Fruit fly (Drosophila melanogaster): ENCODE results near the gene CG10681.
A peak's percentile ranks its signal among the peaks of the same experiment; 100 is the strongest.

Gene CG10681

DNA sequence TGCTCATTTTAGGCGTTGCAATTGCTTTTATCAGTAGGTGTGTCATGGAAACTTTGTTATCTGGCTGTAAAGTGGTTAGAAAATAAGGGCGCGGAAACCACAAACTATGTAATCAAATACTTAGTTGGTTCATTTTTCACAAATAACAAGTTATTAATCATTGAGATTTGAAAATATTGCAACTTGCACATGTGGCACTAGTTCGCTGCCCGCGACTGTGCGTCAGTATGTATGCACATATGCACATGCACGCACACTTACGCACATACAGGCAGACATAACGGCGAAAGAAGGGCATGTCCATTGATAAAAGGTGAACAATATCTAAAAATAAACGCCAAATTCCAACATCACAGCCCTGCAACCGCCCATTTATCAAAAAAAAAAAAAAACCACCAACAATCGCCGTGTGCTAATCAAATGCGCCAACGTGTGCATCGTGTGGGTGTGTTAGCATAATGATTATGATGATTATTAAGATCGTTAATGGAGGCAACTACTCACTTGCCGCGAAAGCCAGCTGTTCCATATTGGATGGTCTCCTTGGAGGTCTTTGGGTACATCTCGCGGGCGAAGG, 28.2 kb downstream of the CG10681 start (continued):
- TF ChIP-seq ci (GFP tag; IDR thresholded peaks at IDR 0.05) (peak; percentile 85), gsb (GFP tag; IDR thresholded peaks at IDR 0.05) (no peak), CG2712 (tag; optimal IDR thresholded peaks at IDR 0.05) (peak; percentile 60), HmgD (GFP tag; optimal IDR thresholded peaks at IDR 0.05) (no peak), lola (GFP tag; optimal IDR thresholded peaks at IDR 0.05) (peak in 1 of 3 experiments; percentile 38), bcd (GFP tag; optimal IDR thresholded peaks at IDR 0.05) (peak; percentile 25), Nf-YB (GFP tag; optimal IDR thresholded peaks at IDR 0.05) (peak; percentile 12), Dad (GFP tag; optimal IDR thresholded peaks at IDR 0.05) (no peak), Elba2 (GFP tag; optimal IDR thresholded peaks at IDR 0.05) (no peak), CG10543 (GFP tag; optimal IDR thresholded peaks at IDR 0.05) (peak; percentile 10), Med (GFP tag) (peak; percentile 88), CG14014 (GFP tag; IDR thresholded peaks at IDR 0.05) (0 out of 2 replicates have a peak, but pooled peaks have one; percentile 35), CG4404 (GFP tag; IDR thresholded peaks at IDR 0.05) (0 out of 2 replicates have a peak, but pooled peaks have one; percentile 11), CG8924 (tag; optimal IDR thresholded peaks at IDR 0.05) (peak; percentile 42), vfl (GFP tag; optimal IDR thresholded peaks at IDR 0.05) (no peak), Atf3 (GFP tag; optimal IDR thresholded peaks at IDR 0.05) (no peak), CHES-1-like (GFP tag; optimal IDR thresholded peaks at IDR 0.05) (no peak), gcm2 (GFP tag; optimal IDR thresholded peaks at IDR 0.05) (no peak), nerfin-1 (tag; optimal IDR thresholded peaks at IDR 0.05) (peak; percentile 49), Taf1 (GFP tag; IDR thresholded peaks at IDR 0.05) (0 out of 2 replicates have a peak, but pooled peaks have one; percentile 7), CG14710 (tag; optimal IDR thresholded peaks at IDR 0.05) (peak; percentile 23), HLH4C (GFP tag; IDR thresholded peaks at IDR 0.05; ENCODE audit: partially characterized antibody) (no peak), usp (GFP tag; optimal IDR thresholded peaks at IDR 0.05) (no peak), CG30431 (GFP tag; optimal IDR thresholded peaks at IDR 0.05) (no peak), yki (optimal IDR thresholded peaks at IDR 0.05) (no peak), sim (GFP tag; IDR thresholded peaks at IDR 0.05) (no peak), CG18764 (GFP tag; optimal IDR thresholded peaks at IDR 0.05) (no peak), grn (GFP tag; optimal IDR thresholded peaks at IDR 0.05) (peak; percentile 57), CG12744 (GFP tag; optimal IDR thresholded peaks at IDR 0.05) (no peak), Hr39 (optimal IDR thresholded peaks at IDR 0.05) (no peak), shn (GFP tag; optimal IDR thresholded peaks at IDR 0.05) (peak; percentile 54), eve (GFP tag; optimal IDR thresholded peaks at IDR 0.05) (no peak), Dll (GFP tag; IDR thresholded peaks at IDR 0.05; ENCODE audit: partially characterized antibody) (no peak), mirr (GFP tag; optimal IDR thresholded peaks at IDR 0.05) (no peak), nom (GFP tag; optimal IDR thresholded peaks at IDR 0.05) (peak; percentile 22), chif (GFP tag; optimal IDR thresholded peaks at IDR 0.05) (peak; percentile 17 to 25), fd64A (GFP tag; optimal IDR thresholded peaks at IDR 0.05) (peak; percentile 0), CG6654 (GFP tag; optimal IDR thresholded peaks at IDR 0.05) (peak; percentile 15), kah (GFP tag; optimal IDR thresholded peaks at IDR 0.05) (no peak), CG10321 (GFP tag; IDR thresholded peaks at IDR 0.05) (0 out of 2 replicates have a peak, but pooled peaks have one; percentile 11), CG12659 (GFP tag; optimal IDR thresholded peaks at IDR 0.05) (peak; percentile 21), CG31388 (GFP tag; optimal IDR thresholded peaks at IDR 0.05) (no peak), CG5180 (GFP tag; optimal IDR thresholded peaks at IDR 0.05) (peak; percentile 25), Dek (tag; optimal IDR thresholded peaks at IDR 0.05) (no peak), seq (GFP tag; IDR thresholded peaks at IDR 0.05) (no peak), ash1 (GFP tag; optimal IDR thresholded peaks at IDR 0.05) (no peak), E2f2 (GFP tag; IDR thresholded peaks at IDR 0.05) (no peak), cad (GFP tag; optimal IDR thresholded peaks at IDR 0.05) (no peak), run (tag; optimal IDR thresholded peaks at IDR 0.05) (peak; percentile 55), Bgb (GFP tag; IDR thresholded peaks at IDR 0.05; ENCODE audit: partially characterized antibody) (no peak), Tbp (GFP tag; optimal IDR thresholded peaks at IDR 0.05) (no peak)
